Worm (Caenorhabditis elegans): ENCODE results near the gene M163.1.

Gene M163.1

DNA sequence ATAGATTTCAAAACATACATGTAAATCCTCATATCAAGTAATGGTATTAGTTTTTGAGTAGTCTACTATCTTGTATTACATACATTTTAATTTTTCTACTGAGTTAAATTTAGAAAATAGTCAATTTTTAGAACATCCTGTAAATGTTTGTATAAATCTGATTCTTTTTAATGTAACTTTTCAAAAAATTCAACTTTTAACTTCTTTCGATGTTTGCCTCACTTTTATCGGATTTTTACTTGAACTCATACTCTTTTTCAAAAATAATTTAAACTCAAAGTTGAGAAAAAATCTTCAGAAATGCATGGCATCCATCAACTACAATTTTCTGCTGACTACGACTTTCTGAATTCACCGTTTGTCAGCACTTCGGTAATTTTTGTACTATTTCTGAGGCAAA is 39.1 kb downstream of the M163.1 start, which contains the start of gene M163.7 (continued):
- TF ChIP-seq aptf-3 (GFP tag; IDR thresholded peaks at IDR 0.05) (no peak), ets-4 (GFP tag; optimal IDR thresholded peaks at IDR 0.05) (no peak)

DNA sequence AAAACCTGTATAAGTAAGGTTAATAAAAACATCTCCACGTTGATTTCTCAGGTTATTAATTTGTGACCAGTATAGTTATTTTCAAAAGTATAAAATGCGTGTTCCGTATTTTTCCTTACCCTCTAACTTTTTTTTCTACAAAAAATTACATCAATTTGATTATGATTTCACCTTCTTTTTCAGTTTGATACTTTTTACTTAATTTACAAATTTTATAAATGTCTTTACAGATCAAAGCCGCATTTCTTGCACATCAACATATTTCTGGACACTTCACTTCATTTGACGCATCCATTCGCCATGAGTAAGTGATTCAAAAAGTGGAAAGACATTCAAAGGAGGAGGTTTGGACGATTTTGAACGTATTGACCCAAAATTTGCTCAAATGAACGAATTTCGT is 43.2 kb downstream of the M163.1 start, which contains the start of gene Y66C5A.2:
Gene Y66C5A.2, plus strand, starts transcription at position 301 of the 400 bp plus-strand sequence.
- TF ChIP-seq rcor-1 (GFP tag; IDR thresholded peaks at IDR 0.05) (no peak), atf-7 (tag; optimal IDR thresholded peaks at IDR 0.05) (no peak), ceh-27 (GFP tag; optimal IDR thresholded peaks at IDR 0.05) (no peak), nfya-2 (GFP tag; IDR thresholded peaks at IDR 0.05) (no peak), bed-1 (GFP tag; IDR thresholded peaks at IDR 0.05) (no peak), let-607 (tag; optimal IDR thresholded peaks at IDR 0.05) (no peak), F52B5.7 (tag; optimal IDR thresholded peaks at IDR 0.05) (no peak), ceh-58 (GFP tag; IDR thresholded peaks at IDR 0.05) (no peak), lsl-1 (GFP tag; optimal IDR thresholded peaks at IDR 0.05) (no peak), tlf-1 (GFP tag; optimal IDR thresholded peaks at IDR 0.05) (no peak)

DNA sequence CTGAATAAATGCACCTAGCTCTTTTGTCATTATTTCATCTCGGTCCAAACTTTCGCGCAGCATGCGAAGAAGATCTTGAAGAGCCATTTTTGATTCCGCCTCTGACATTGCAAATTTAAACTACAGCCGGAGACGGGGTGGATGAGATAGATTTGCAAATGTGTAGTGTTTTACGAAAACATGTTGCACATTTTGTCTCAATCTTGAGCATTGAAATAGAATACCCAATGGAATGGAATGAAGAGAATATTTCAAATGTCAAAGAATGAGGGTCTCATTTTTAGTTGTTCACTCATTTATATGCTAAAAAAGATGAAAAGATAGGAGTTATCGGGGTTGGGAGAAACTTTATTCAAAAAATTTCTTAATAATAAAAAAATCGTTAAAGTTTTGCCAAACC is 48.2 kb downstream of the M163.1 start, which contains the start of gene Y66C5A.1:
Gene Y66C5A.1, minus strand, starts transcription at position 101 of the 400 bp plus-strand sequence.
- TF ChIP-seq nfya-1 (tag; optimal IDR thresholded peaks at IDR 0.05; ENCODE audit: borderline replicate concordance, insufficient read depth) (no peak), K11D2.4 (GFP tag; IDR thresholded peaks at IDR 0.05) (no peak), ztf-28 (GFP tag; IDR thresholded peaks at IDR 0.05) (no peak), efl-1 (GFP tag; optimal IDR thresholded peaks at IDR 0.05) (no peak), F33H1.4 (GFP tag; IDR thresholded peaks at IDR 0.05) (no peak), B0336.3 (GFP tag; IDR thresholded peaks at IDR 0.05) (no peak), lin-35 (GFP tag; optimal IDR thresholded peaks at IDR 0.05) (no peak), F49E8.2 (tag; optimal IDR thresholded peaks at IDR 0.05; ENCODE audit: insufficient read depth) (no peak), Y67H2A.10 (GFP tag; conservative IDR thresholded peaks at IDR 0.05) (no peak), zfh-2 (GFP tag; conservative IDR thresholded peaks at IDR 0.05) (no peak), lin-40 (tag; optimal IDR thresholded peaks at IDR 0.05) (no peak), gei-17 (GFP tag; optimal IDR thresholded peaks at IDR 0.05) (no peak), rpc-1 (optimal IDR thresholded peaks at IDR 0.05) (no peak), rpc-1 (tag; optimal IDR thresholded peaks at IDR 0.05) (no peak), egl-18 (GFP tag; IDR thresholded peaks at IDR 0.05) (no peak), snpc-1.3 (tag; optimal IDR thresholded peaks at IDR 0.05; ENCODE audit: insufficient read depth) (no peak), ZK185.1 (tag; optimal IDR thresholded peaks at IDR 0.05; ENCODE audit: poor library complexity, severe bottlenecking) (no peak), C06A6.2 (GFP tag; conservative IDR thresholded peaks at IDR 0.05) (no peak), pbrm-1 (GFP tag; IDR thresholded peaks at IDR 0.05) (no peak), rec-8 (tag; optimal IDR thresholded peaks at IDR 0.05) (no peak), B0261.1 (tag; optimal IDR thresholded peaks at IDR 0.05) (no peak)

DNA sequence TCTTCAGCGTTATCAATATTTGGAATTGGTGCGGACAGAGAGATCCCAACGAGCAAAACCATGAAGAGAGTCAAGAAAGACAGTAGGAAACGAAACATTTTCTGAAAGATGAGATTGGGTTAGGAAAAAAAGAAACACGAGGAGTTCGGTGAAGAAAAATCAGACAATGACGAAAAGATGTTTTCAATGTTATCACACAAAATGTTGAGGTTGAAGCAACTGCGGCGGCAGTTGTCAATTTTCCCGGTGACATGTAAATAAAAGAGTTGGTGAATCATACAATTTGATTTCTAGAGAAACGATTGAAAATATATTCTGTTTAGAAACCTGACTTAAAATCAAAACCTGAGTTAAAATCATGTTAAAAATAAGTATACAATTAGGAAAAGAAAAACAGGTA is 49.9 kb downstream of the M163.1 start, which contains the start of gene F23D12.7:
Gene F23D12.7, minus strand, starts transcription at position 101 of the 400 bp plus-strand sequence.
- TF ChIP-seq snpc-3.4 (tag; optimal IDR thresholded peaks at IDR 0.05): no peak

Measured in whole organism, young adult.